Worm (Caenorhabditis elegans): ENCODE results near the gene ttr-22.

Gene ttr-22

DNA sequence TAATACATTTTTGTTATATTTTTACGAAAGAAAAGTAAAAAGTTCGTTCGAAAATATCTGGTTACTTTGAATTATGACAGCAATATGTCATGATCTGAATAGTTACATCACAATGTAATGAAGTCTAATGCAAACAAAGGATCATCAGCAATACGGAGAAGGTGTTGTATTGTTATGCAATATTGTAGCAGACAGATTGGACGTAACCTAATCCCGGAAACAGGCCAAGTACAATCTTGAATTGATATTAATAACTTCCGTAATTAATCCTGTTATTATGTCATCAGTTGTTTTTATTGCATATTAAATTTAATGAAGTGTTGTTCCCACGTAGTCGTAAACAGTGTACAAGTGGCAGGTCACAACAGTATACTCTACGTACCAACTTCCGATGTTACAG is 40.3 kb downstream of the ttr-22 start:
- no peak for TF ChIP-seq hlh-30 (tag; optimal IDR thresholded peaks at IDR 0.05; ENCODE audit: insufficient read depth)
- no peak for TF ChIP-seq fkh-10 (GFP tag; optimal IDR thresholded peaks at IDR 0.05)
- no peak for TF ChIP-seq lin-11 (tag; optimal IDR thresholded peaks at IDR 0.05)
- TF ChIP-seq zip-5 (tag; optimal IDR thresholded peaks at IDR 0.05), result no peak
- TF ChIP-seq Y22D7AL.16 (tag; optimal IDR thresholded peaks at IDR 0.05), result no peak
- no peak for TF ChIP-seq ceh-30 (tag; optimal IDR thresholded peaks at IDR 0.05)
- no peak for TF ChIP-seq F13H6.1 (tag; optimal IDR thresholded peaks at IDR 0.05)
- TF ChIP-seq che-1 (tag; optimal IDR thresholded peaks at IDR 0.05), result no peak
- no peak for TF ChIP-seq fax-1 (tag; optimal IDR thresholded peaks at IDR 0.05)
- no peak for TF ChIP-seq hlh-8 (tag; optimal IDR thresholded peaks at IDR 0.05)
- no peak for TF ChIP-seq fkh-6 (tag; optimal IDR thresholded peaks at IDR 0.05)
- TF ChIP-seq ceh-45 (GFP tag; IDR thresholded peaks at IDR 0.05), result no peak
- TF ChIP-seq K09A11.1 (tag; optimal IDR thresholded peaks at IDR 0.05; ENCODE audit: insufficient read depth), result no peak
- TF ChIP-seq madf-2 (tag; optimal IDR thresholded peaks at IDR 0.05), result no peak
- no peak for TF ChIP-seq ceh-19 (GFP tag; optimal IDR thresholded peaks at IDR 0.05)
- no peak for TF ChIP-seq lim-6 (tag; optimal IDR thresholded peaks at IDR 0.05)
- no peak for TF ChIP-seq ceh-18 (tag; optimal IDR thresholded peaks at IDR 0.05)
- TF ChIP-seq ets-4 (tag; optimal IDR thresholded peaks at IDR 0.05), result no peak

DNA sequence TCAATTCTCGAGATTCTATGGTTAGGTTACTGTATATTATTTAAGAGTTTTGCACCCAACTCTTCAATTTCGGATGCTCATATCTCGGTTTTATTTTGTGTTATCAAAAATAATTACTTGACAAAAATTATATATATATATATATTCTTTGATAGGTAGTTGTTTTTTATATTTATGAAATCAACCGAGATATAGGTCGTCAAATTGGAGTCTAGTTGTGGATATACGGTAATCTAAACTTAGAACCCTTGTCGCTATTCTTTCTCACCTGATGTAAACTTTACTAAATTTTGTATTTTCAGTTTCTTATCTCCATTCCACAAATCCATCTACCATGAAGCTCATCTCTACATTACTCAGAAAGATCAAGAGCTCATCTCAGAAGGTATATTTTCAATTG is 42.0 kb downstream of the ttr-22 start, which contains the start of gene F55C5.10:
F55C5.10 (plus strand) TSS at position 301 of the 400 bp plus-strand sequence.
- TF ChIP-seq unc-3 (GFP tag; conservative IDR thresholded peaks at IDR 0.05) (no peak), unc-3 (tag; optimal IDR thresholded peaks at IDR 0.05) (no peak), ceh-19 (GFP tag; optimal IDR thresholded peaks at IDR 0.05) (no peak), che-1 (tag; optimal IDR thresholded peaks at IDR 0.05) (no peak), sox-4 (tag; optimal IDR thresholded peaks at IDR 0.05) (no peak), unc-42 (tag; optimal IDR thresholded peaks at IDR 0.05) (no peak), pha-2 (tag; optimal IDR thresholded peaks at IDR 0.05) (no peak), lin-11 (tag; optimal IDR thresholded peaks at IDR 0.05) (no peak), ceh-22 (tag; optimal IDR thresholded peaks at IDR 0.05) (no peak), ceh-24 (tag; optimal IDR thresholded peaks at IDR 0.05) (no peak), dve-1 (tag; optimal IDR thresholded peaks at IDR 0.05) (no peak), ceh-9 (tag; optimal IDR thresholded peaks at IDR 0.05) (no peak), ceh-18 (tag; optimal IDR thresholded peaks at IDR 0.05) (no peak), hlh-15 (tag; optimal IDR thresholded peaks at IDR 0.05) (no peak), pha-4 (tag; optimal IDR thresholded peaks at IDR 0.05) (no peak), hlh-30 (tag; optimal IDR thresholded peaks at IDR 0.05; ENCODE audit: insufficient read depth) (no peak), npax-4 (tag; optimal IDR thresholded peaks at IDR 0.05) (no peak), hlh-6 (tag; optimal IDR thresholded peaks at IDR 0.05) (no peak), fax-1 (tag; optimal IDR thresholded peaks at IDR 0.05) (no peak), ztf-16 (tag; optimal IDR thresholded peaks at IDR 0.05) (no peak), elt-4 (tag; optimal IDR thresholded peaks at IDR 0.05) (no peak)

DNA sequence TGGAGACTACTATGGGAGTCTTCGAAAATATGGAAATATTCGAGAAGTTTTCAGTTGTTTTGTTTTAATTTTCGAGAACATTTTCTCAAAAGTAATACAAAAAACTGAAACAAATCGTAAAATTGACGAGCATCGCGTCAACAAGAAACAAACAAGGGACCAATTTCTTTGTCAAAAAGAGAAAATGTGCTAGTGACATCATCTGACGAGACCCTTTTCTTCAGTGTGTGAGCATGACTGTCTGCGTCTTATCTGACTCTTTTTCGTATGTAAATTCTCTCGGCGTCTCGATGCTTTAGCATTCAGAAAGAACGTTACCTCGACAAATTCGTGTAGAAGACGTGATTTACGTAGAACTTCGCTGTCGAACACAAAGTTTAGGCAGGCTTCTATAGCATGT is 46.4 kb downstream of the ttr-22 start:
- TF ChIP-seq odd-2 (tag; optimal IDR thresholded peaks at IDR 0.05) (no peak), sox-4 (tag; optimal IDR thresholded peaks at IDR 0.05) (no peak), fkh-10 (GFP tag; optimal IDR thresholded peaks at IDR 0.05) (no peak), ceh-9 (tag; optimal IDR thresholded peaks at IDR 0.05) (no peak), pha-2 (tag; optimal IDR thresholded peaks at IDR 0.05) (no peak), madf-2 (tag; optimal IDR thresholded peaks at IDR 0.05) (no peak), sox-2 (GFP tag; IDR thresholded peaks at IDR 0.05) (no peak), ceh-34 (tag; optimal IDR thresholded peaks at IDR 0.05) (no peak), K09A11.1 (tag; optimal IDR thresholded peaks at IDR 0.05; ENCODE audit: insufficient read depth) (no peak), hlh-13 (GFP tag; optimal IDR thresholded peaks at IDR 0.05) (no peak), sdc-2 (tag; optimal IDR thresholded peaks at IDR 0.05) (no peak), ceh-18 (tag; optimal IDR thresholded peaks at IDR 0.05) (no peak), ceh-45 (GFP tag; IDR thresholded peaks at IDR 0.05) (no peak), mec-3 (tag; optimal IDR thresholded peaks at IDR 0.05; ENCODE audit: borderline replicate concordance) (no peak), K02D7.2 (tag; optimal IDR thresholded peaks at IDR 0.05) (no peak), zip-5 (tag; optimal IDR thresholded peaks at IDR 0.05) (no peak)
